Worm (Caenorhabditis elegans) whole organism, L3 larva: Measurements from ENCODE around the gene tag-234.

Experiments
- R02D3.7 ChIP-seq: fragments of 150-350 bp; optimal IDR thresholded peaks from 2 replicates; lab custom pipeline; 2014; ENCODE audit warnings: missing biosample characterization, missing genetic modification characterization
- ZK546.5 ChIP-seq: sonication (generic microtip); optimal IDR thresholded peaks from 2 replicates; lab custom pipeline; 2017; ENCODE audit warnings: missing biosample characterization, missing genetic modification characterization
- aly-2 ChIP-seq: fragments of 150-350 bp; optimal IDR thresholded peaks from 2 replicates; lab custom pipeline; 2014; ENCODE audit warnings: missing biosample characterization, missing genetic modification characterization
- ama-1 ChIP-seq: fragments of 150-350 bp; optimal IDR thresholded peaks from 2 replicates; lab custom pipeline; 2018
- ceh-16 ChIP-seq: sonication (generic microtip); optimal IDR thresholded peaks from 2 replicates; lab custom pipeline; 2017; ENCODE audit warnings: missing biosample characterization, missing genetic modification characterization
- ceh-28 ChIP-seq: fragments of 150-350 bp; optimal IDR thresholded peaks from 2 replicates; lab custom pipeline; 2014; ENCODE audit warnings: missing biosample characterization, missing genetic modification reagents, missing genetic modification characterization
- ceh-82 ChIP-seq: fragments of 150-350 bp; optimal IDR thresholded peaks from 2 replicates; lab custom pipeline; 2014; ENCODE audit warnings: missing biosample characterization, missing genetic modification characterization
- ceh-9 ChIP-seq: sonication (generic microtip); optimal IDR thresholded peaks from 2 replicates; lab custom pipeline; 2018; ENCODE audit warnings: missing biosample characterization, missing genetic modification characterization
- daf-12 ChIP-seq: fragments of 150-350 bp; optimal IDR thresholded peaks from 2 replicates; lab custom pipeline; 2014; ENCODE audit warnings: missing biosample characterization, missing genetic modification reagents, missing genetic modification characterization
- egl-27 ChIP-seq: sonication (generic microtip); optimal IDR thresholded peaks from 4 replicates; lab custom pipeline; 2017; ENCODE audit warnings: missing biosample characterization, missing genetic modification reagents, missing genetic modification characterization
- egl-5 ChIP-seq: fragments of 150-350 bp; optimal IDR thresholded peaks from 2 replicates; lab custom pipeline; 2017; ENCODE audit warnings: missing biosample characterization, missing genetic modification reagents, missing genetic modification characterization, inconsistent platforms
- elt-1 ChIP-seq: fragments of 150-350 bp; optimal IDR thresholded peaks from 2 replicates; lab custom pipeline; 2014; ENCODE audit warnings: missing biosample characterization, missing genetic modification characterization
- elt-2 ChIP-seq: sonication (generic microtip); optimal IDR thresholded peaks from 2 replicates; lab custom pipeline; 2016; ENCODE audit warnings: missing genetic modification reagents, mild to moderate bottlenecking, missing genetic modification characterization, missing compliant biosample characterization
- elt-3 ChIP-seq, 3 experiments: fragments of 150-350 bp in 1 of 3; sonication (generic microtip) in 2 of 3; optimal IDR thresholded peaks; 2 replicates in 2 of 3; 4 replicates in 1 of 3; lab custom pipeline; 2014 to 2017; ENCODE audit warnings: missing biosample characterization in 3 of 3, missing genetic modification characterization in 3 of 3
- eor-1 ChIP-seq, 2 experiments: fragments of 150-350 bp; optimal IDR thresholded peaks; 2 replicates each; lab custom pipeline; 2014 to 2018; ENCODE audit warnings: missing biosample characterization in 2 of 2, missing genetic modification characterization in 2 of 2
- fkh-10 ChIP-seq: sonication (generic microtip); optimal IDR thresholded peaks from 2 replicates; lab custom pipeline; 2017; ENCODE audit warnings: missing biosample characterization, missing genetic modification reagents, missing genetic modification characterization
- fkh-2 ChIP-seq: fragments of 150-350 bp; optimal IDR thresholded peaks from 2 replicates; lab custom pipeline; 2014; ENCODE audit warnings: missing biosample characterization, missing genetic modification reagents, missing genetic modification characterization
- fos-1 ChIP-seq: fragments of 150-350 bp; optimal IDR thresholded peaks from 2 replicates; lab custom pipeline; 2014; ENCODE audit warnings: missing biosample characterization, missing genetic modification characterization
- hmg-11 ChIP-seq: sonication (generic microtip); optimal IDR thresholded peaks from 2 replicates; lab custom pipeline; 2016; ENCODE audit warnings: missing genetic modification characterization, missing compliant biosample characterization
- lin-15B ChIP-seq: fragments of 150-350 bp; optimal IDR thresholded peaks from 2 replicates; lab custom pipeline; 2014; ENCODE audit warnings: missing biosample characterization, missing genetic modification characterization
- lin-39 ChIP-seq: fragments of 150-350 bp; optimal IDR thresholded peaks from 2 replicates; lab custom pipeline; 2018; ENCODE audit warnings: missing biosample characterization, missing genetic modification reagents, missing genetic modification characterization
- lsy-12 ChIP-seq: sonication (generic microtip); optimal IDR thresholded peaks from 2 replicates; lab custom pipeline; 2016; ENCODE audit warnings: mild to moderate bottlenecking, missing genetic modification characterization, missing compliant biosample characterization
- mdl-1 ChIP-seq: fragments of 150-350 bp; optimal IDR thresholded peaks from 2 replicates; lab custom pipeline; 2014; ENCODE audit warnings: missing biosample characterization, missing genetic modification characterization
- nfya-1 ChIP-seq: sonication (generic microtip); optimal IDR thresholded peaks from 2 replicates; lab custom pipeline; 2017; ENCODE audit warnings: missing genetic modification characterization, mild to moderate bottlenecking, missing compliant biosample characterization, antibody characterized with exemption, moderate library complexity; ENCODE audit not compliant: insufficient read depth
- nhr-11 ChIP-seq: fragments of 150-350 bp; optimal IDR thresholded peaks from 2 replicates; lab custom pipeline; 2014; ENCODE audit warnings: missing biosample characterization, missing genetic modification characterization
- nhr-12 ChIP-seq: fragments of 150-350 bp; optimal IDR thresholded peaks from 2 replicates; lab custom pipeline; 2014; ENCODE audit warnings: missing biosample characterization, missing genetic modification characterization
- nhr-23 ChIP-seq: fragments of 150-350 bp; optimal IDR thresholded peaks from 2 replicates; lab custom pipeline; 2014; ENCODE audit warnings: missing biosample characterization, missing genetic modification reagents, missing genetic modification characterization
- nhr-237 ChIP-seq: fragments of 150-350 bp; optimal IDR thresholded peaks from 2 replicates; lab custom pipeline; 2014; ENCODE audit warnings: missing biosample characterization, missing genetic modification characterization
- nhr-25 ChIP-seq: sonication (generic microtip); optimal IDR thresholded peaks from 2 replicates; lab custom pipeline; 2017; ENCODE audit warnings: missing biosample characterization, missing genetic modification characterization
- nhr-28 ChIP-seq: fragments of 150-350 bp; optimal IDR thresholded peaks from 2 replicates; lab custom pipeline; 2014; ENCODE audit warnings: missing biosample characterization, missing genetic modification characterization
- nhr-43 ChIP-seq: sonication (generic microtip); optimal IDR thresholded peaks from 2 replicates; lab custom pipeline; 2016; ENCODE audit warnings: mild to moderate bottlenecking, missing genetic modification characterization, missing compliant biosample characterization; ENCODE audit not compliant: poor library complexity, severe bottlenecking
- nhr-67 ChIP-seq: fragments of 150-350 bp; optimal IDR thresholded peaks from 2 replicates; lab custom pipeline; 2014; ENCODE audit warnings: missing biosample characterization, missing genetic modification characterization
- nhr-76 ChIP-seq: fragments of 150-350 bp; sonication (generic microtip); optimal IDR thresholded peaks from 5 replicates; lab custom pipeline; 2014; ENCODE audit warnings: missing biosample characterization, missing genetic modification characterization
- nhr-77 ChIP-seq: fragments of 150-350 bp; optimal IDR thresholded peaks from 2 replicates; lab custom pipeline; 2014; ENCODE audit warnings: missing biosample characterization, missing genetic modification characterization
- pha-4 ChIP-seq: fragments of 150-350 bp; optimal IDR thresholded peaks from 2 replicates; lab custom pipeline; 2014; ENCODE audit warnings: missing biosample characterization, missing genetic modification reagents, missing genetic modification characterization
- pqm-1 ChIP-seq: fragments of 150-350 bp; optimal IDR thresholded peaks from 2 replicates; lab custom pipeline; 2017; ENCODE audit warnings: missing biosample characterization, missing genetic modification characterization, inconsistent platforms
- skn-1 ChIP-seq: fragments of 150-350 bp; optimal IDR thresholded peaks from 2 replicates; lab custom pipeline; 2014; ENCODE audit warnings: missing biosample characterization, missing genetic modification characterization
- snpc-4 ChIP-seq: fragments of 150-350 bp; optimal IDR thresholded peaks from 2 replicates; lab custom pipeline; 2014; ENCODE audit warnings: missing biosample characterization, missing genetic modification characterization
- tbx-2 ChIP-seq: sonication (generic microtip); optimal IDR thresholded peaks from 2 replicates; lab custom pipeline; 2016; ENCODE audit warnings: mild to moderate bottlenecking, missing genetic modification characterization, missing compliant biosample characterization
- unc-39 ChIP-seq: sonication (generic microtip); optimal IDR thresholded peaks from 4 replicates; lab custom pipeline; 2017; ENCODE audit warnings: missing biosample characterization, missing genetic modification characterization
- unc-62 ChIP-seq: fragments of 150-350 bp; sonication (generic microtip); optimal IDR thresholded peaks from 4 replicates; lab custom pipeline; 2014; ENCODE audit warnings: missing biosample characterization, missing genetic modification reagents, missing genetic modification characterization
- zag-1 ChIP-seq: fragments of 150-350 bp; optimal IDR thresholded peaks from 2 replicates; lab custom pipeline; 2014; ENCODE audit warnings: missing biosample characterization, missing genetic modification characterization
- ztf-11 ChIP-seq: fragments of 150-350 bp; optimal IDR thresholded peaks from 2 replicates; lab custom pipeline; 2014; ENCODE audit warnings: missing biosample characterization, missing genetic modification characterization
- ztf-4 ChIP-seq: fragments of 150-350 bp; optimal IDR thresholded peaks from 2 replicates; lab custom pipeline; 2014; ENCODE audit warnings: missing biosample characterization, missing genetic modification characterization

The tag-234 gene

DNA sequence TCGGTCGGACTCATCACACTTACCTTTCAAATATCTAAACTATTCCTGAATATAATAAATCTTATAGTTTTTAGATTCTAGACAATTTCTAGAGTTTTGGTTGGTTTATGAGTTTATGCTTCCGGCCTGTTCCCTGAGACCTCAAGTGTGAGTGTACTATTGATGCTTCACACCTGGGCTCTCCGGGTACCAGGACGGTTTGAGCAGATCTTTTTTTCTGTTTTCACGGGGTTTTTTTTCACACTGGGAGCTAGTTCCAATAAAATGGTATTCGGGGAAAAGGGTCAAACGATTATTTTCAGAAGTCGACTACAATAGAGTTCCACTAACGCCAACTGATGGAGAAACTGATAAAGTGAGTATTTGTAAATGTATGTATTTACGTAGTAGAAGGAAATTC, 38.1 kb downstream of the tag-234 start:
- TF ChIP-seq nhr-77 (no peak), aly-2 (tag; lab: Kevin White, UChicago) (no peak), nhr-23 (tag; lab: Kevin White, UChicago) (no peak), nhr-12 (tag; lab: Kevin White, UChicago) (no peak), mdl-1 (tag; lab: Kevin White, UChicago) (no peak), pqm-1 (no peak), elt-3 (tag; optimal IDR thresholded peaks at IDR 0.05; lab: Kevin White, UChicago) (no peak), unc-39 (tag; lab: Kevin White, UChicago) (no peak), fkh-2 (no peak), nhr-76 (tag; lab: Kevin White, UChicago) (no peak), nhr-25 (tag; lab: Kevin White, UChicago) (no peak), ZK546.5 (tag; lab: Kevin White, UChicago) (no peak), hmg-11 (tag; lab: Kevin White, UChicago) (no peak), pha-4 (no peak)

DNA sequence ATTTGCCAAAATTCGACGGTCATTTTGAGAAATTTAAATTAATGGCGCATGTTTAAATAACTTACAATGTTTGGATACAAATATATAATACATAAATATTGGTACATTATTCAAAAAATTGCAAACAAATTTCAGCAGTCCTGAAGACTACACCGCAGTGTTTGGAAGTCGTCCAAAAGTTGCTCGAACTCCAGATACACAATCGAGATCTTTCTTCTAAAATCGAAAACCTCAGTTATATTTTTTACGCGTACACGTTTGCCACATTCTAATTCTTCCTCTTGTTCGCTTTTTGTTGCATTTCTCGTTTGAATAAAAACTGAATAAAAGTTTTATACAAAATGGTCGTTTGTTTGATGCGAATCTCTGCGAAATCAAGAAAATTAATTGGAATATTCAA, 40.3 kb downstream of the tag-234 start, which contains the start of gene tsp-18:
Gene tsp-18, plus strand, starts transcription at position 301 of the 400 bp plus-strand sequence.
- no peak for TF ChIP-seq ceh-16
- TF ChIP-seq ZK546.5 (tag; lab: Kevin White, UChicago), result no peak
- no peak for TF ChIP-seq ztf-11
- no peak for TF ChIP-seq nhr-25 (tag; lab: Kevin White, UChicago)
- no peak for TF ChIP-seq ztf-4 (tag; lab: Kevin White, UChicago)
- no peak for TF ChIP-seq elt-1 (tag; lab: Kevin White, UChicago)
- no peak for TF ChIP-seq lin-39 (tag; lab: Kevin White, UChicago)
- no peak for TF ChIP-seq fos-1 (tag; lab: Kevin White, UChicago)
- TF ChIP-seq unc-39 (tag; lab: Kevin White, UChicago), result no peak
- no peak for TF ChIP-seq nhr-67 (tag; lab: Kevin White, UChicago)
- no peak for TF ChIP-seq aly-2 (tag; lab: Kevin White, UChicago)
- TF ChIP-seq tbx-2 (tag; lab: Kevin White, UChicago), result no peak
- no peak for TF ChIP-seq nhr-11 (tag; lab: Kevin White, UChicago)
- TF ChIP-seq pha-4, result no peak
- no peak for TF ChIP-seq ceh-9
- no peak for TF ChIP-seq eor-1 (tag; optimal IDR thresholded peaks at IDR 0.05; lab: Kevin White, UChicago)
- TF ChIP-seq lsy-12 (tag; lab: Kevin White, UChicago), result no peak
- no peak for TF ChIP-seq elt-3 (tag; optimal IDR thresholded peaks at IDR 0.05; lab: Kevin White, UChicago)

DNA sequence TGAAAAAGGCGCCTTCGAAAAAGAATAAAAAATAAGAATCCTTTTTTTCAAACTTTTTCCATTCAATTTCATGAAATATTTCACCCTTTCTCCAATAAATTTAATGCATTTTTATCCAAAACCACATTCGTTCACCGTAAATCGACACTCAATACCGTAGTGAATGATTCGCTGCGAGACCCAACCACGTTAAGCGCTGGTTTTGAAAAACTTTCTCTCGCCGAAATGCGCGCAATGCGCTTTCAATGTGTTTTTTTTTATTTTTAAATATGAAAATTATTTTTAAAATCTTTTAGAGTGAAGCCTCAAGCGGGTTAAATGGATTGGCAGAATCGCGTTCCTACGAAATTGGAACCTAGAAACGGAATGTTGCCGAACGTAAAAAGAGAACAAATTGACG, 42.3 kb downstream of the tag-234 start, which contains the start of gene F59G1.8:
Gene F59G1.8, plus strand, starts transcription at position 293 of the 400 bp plus-strand sequence.
- TF ChIP-seq lin-15B (no peak), nhr-76 (tag; lab: Kevin White, UChicago) (no peak), nhr-11 (tag; lab: Kevin White, UChicago) (no peak), egl-5 (no peak), hmg-11 (tag; lab: Kevin White, UChicago) (no peak), nhr-237 (tag; lab: Kevin White, UChicago) (no peak), R02D3.7 (tag; lab: Kevin White, UChicago) (no peak), ztf-4 (tag; lab: Kevin White, UChicago) (no peak), lsy-12 (tag; lab: Kevin White, UChicago) (no peak)

DNA sequence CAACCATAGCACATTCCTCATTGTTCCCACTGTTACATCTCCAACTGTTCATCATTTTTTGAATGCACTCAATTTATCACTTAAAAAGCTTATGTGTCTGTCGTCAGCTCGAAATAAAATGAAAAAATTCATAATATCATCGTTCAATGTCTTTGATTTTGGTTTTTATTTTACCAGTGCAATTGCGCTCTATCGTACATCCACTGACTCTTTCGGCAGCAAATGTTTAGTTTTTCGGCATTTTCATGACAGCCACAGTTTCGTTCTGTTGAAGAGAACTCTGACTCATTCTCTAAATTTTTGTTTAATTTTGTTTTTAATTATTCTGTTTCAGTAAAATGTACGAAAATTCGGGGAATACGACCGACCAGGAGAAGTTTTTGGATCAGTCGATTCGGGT, 43.5 kb downstream of the tag-234 start, which contains the start of gene vps-35:
Gene vps-35, plus strand, starts transcription at position 335 of the 400 bp plus-strand sequence.
- no peak for TF ChIP-seq tbx-2 (tag; lab: Kevin White, UChicago)
- TF ChIP-seq zag-1, result no peak
- TF ChIP-seq fkh-10 (GFP tag; lab: Kevin White, UChicago), result no peak
- no peak for TF ChIP-seq ama-1 (lab: Kevin White, UChicago)
- no peak for TF ChIP-seq ceh-9
- TF ChIP-seq nhr-237 (tag; lab: Kevin White, UChicago), result no peak
- peak; percentile 12 for TF ChIP-seq elt-2 (tag; lab: Kevin White, UChicago)
- peak; percentile 40 for TF ChIP-seq pqm-1
- TF ChIP-seq fkh-2, result no peak
- no peak for TF ChIP-seq eor-1 (tag; optimal IDR thresholded peaks at IDR 0.05; lab: Kevin White, UChicago)
- TF ChIP-seq ceh-16, result no peak
- TF ChIP-seq skn-1 (tag; lab: Kevin White, UChicago), result peak; percentile 73
- no peak for TF ChIP-seq ceh-28 (tag; lab: Kevin White, UChicago)
- peak; percentile 42 for TF ChIP-seq nfya-1
- no peak for TF ChIP-seq nhr-28
- TF ChIP-seq mdl-1 (tag; lab: Kevin White, UChicago), result no peak
- TF ChIP-seq nhr-25 (tag; lab: Kevin White, UChicago), result peak; percentile 29
- TF ChIP-seq snpc-4 (tag; lab: Kevin White, UChicago), result peak; percentile 22
- TF ChIP-seq egl-5, result no peak
- peak; percentile 78 for TF ChIP-seq pha-4
- TF ChIP-seq elt-3 (tag; optimal IDR thresholded peaks at IDR 0.05; lab: Kevin White, UChicago), result no peak
- TF ChIP-seq R02D3.7 (tag; lab: Kevin White, UChicago), result no peak
- no peak for TF ChIP-seq nhr-23 (tag; lab: Kevin White, UChicago)
- TF ChIP-seq ztf-11, result no peak
- TF ChIP-seq unc-62 (GFP tag; lab: Kevin White, UChicago), result no peak
- no peak for TF ChIP-seq lin-39 (tag; lab: Kevin White, UChicago)
- no peak for TF ChIP-seq nhr-77
- no peak for TF ChIP-seq nhr-43 (tag; lab: Kevin White, UChicago)
- no peak for TF ChIP-seq ceh-82
- no peak for TF ChIP-seq daf-12 (tag; lab: Kevin White, UChicago)
- TF ChIP-seq nhr-12 (tag; lab: Kevin White, UChicago), result no peak
- no peak for TF ChIP-seq aly-2 (tag; lab: Kevin White, UChicago)
- peak; percentile 46 for TF ChIP-seq lin-15B
- TF ChIP-seq nhr-76 (tag; lab: Kevin White, UChicago), result no peak
- TF ChIP-seq egl-27 (tag; lab: Kevin White, UChicago), result no peak
